Fruit fly (Drosophila melanogaster) whole organism, prepupa: Measurements from ENCODE around the gene CG5377.

Experiments used
- CG11902 ChIP-seq: fragments of 200-800 bp; sonication (Bioruptor generic); optimal IDR thresholded peaks from 3 replicates; lab custom pipeline; 2016; ENCODE audit warnings: missing biosample characterization, missing genetic modification characterization
- CG32006 ChIP-seq: fragments of 200-800 bp; sonication (Bioruptor generic); optimal IDR thresholded peaks from 3 replicates; lab custom pipeline; 2017; ENCODE audit warnings: missing biosample characterization, mild to moderate bottlenecking, missing genetic modification characterization
- CG34406 ChIP-seq: fragments of 200-800 bp; sonication (Bioruptor generic); optimal IDR thresholded peaks from 3 replicates; lab custom pipeline; 2016; ENCODE audit warnings: missing biosample characterization, missing genetic modification characterization
- CG3919 ChIP-seq: fragments of 200-800 bp; sonication (Bioruptor generic); optimal IDR thresholded peaks from 3 replicates; lab custom pipeline; 2016; ENCODE audit warnings: missing biosample characterization, missing genetic modification characterization
- CG6854 ChIP-seq: fragments of 200-800 bp; sonication (Bioruptor generic); optimal IDR thresholded peaks from 2 replicates; lab custom pipeline; 2017; ENCODE audit warnings: missing biosample characterization, mild to moderate bottlenecking, missing genetic modification characterization
- CG7368 ChIP-seq: fragments of 200-800 bp; sonication (Bioruptor generic); optimal IDR thresholded peaks from 3 replicates; lab custom pipeline; 2016; ENCODE audit warnings: missing biosample characterization, missing genetic modification characterization
- Gug ChIP-seq: fragments of 200-800 bp; sonication (Bioruptor generic); IDR thresholded peaks from 2 replicates; pipeline ENCODE4 v1.3.6; 2022; ENCODE audit warnings: missing biosample characterization, missing genetic modification characterization
- Hr39 ChIP-seq: fragments of 200-800 bp; sonication (Bioruptor generic); optimal IDR thresholded peaks from 2 replicates; lab custom pipeline; 2016; ENCODE audit warnings: missing biosample characterization, missing genetic modification characterization
- Lpt ChIP-seq: fragments of 200-800 bp; sonication (Bioruptor generic); optimal IDR thresholded peaks from 3 replicates; lab custom pipeline; 2016; ENCODE audit warnings: missing biosample characterization, missing genetic modification characterization
- dac ChIP-seq: fragments of 200-800 bp; sonication (Bioruptor generic); optimal IDR thresholded peaks from 2 replicates; lab custom pipeline; 2017; ENCODE audit warnings: missing biosample characterization, mild to moderate bottlenecking, missing genetic modification characterization
- dsx ChIP-seq: fragments of 200-800 bp; optimal IDR thresholded peaks from 3 replicates; lab custom pipeline; 2019; ENCODE audit warnings: missing biosample characterization, mild to moderate bottlenecking, missing genetic modification characterization, moderate library complexity; ENCODE audit not compliant: poor library complexity, severe bottlenecking
- vri ChIP-seq: fragments of 200-800 bp; sonication (Bioruptor generic); optimal IDR thresholded peaks from 3 replicates; lab custom pipeline; 2016; ENCODE audit warnings: missing biosample characterization, mild to moderate bottlenecking, missing genetic modification characterization

DNA sequence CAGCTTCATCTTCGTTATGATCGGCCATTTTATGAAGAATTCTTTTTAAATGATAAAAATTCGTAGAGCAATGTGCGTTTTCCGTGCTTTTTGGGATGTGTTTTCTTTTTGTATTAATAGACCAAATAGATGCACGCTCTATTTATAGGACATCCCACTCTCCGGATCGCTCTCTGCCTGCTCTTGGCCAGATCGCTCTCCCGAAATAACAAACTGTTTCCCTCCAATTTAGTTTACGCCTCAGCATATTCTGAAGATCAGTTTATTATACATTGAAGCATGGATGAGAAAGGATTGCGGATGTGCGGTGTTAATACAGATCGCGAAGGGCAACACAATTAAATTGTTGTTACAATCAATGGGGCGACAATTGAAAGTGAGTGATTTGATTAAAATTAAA, 20.9 kb upstream of the CG5377 start, which contains the start of gene CG5376:
- TF ChIP-seq Hr39 = no peak
- TF ChIP-seq CG3919 = no peak
- no peak for TF ChIP-seq CG7368 (GFP tag; lab: Kevin White, UChicago)
- TF ChIP-seq CG34406 (GFP tag; lab: Kevin White, UChicago) = no peak
- no peak for TF ChIP-seq dac (GFP tag; lab: Kevin White, UChicago)
- no peak for TF ChIP-seq Gug (GFP tag; lab: Robert Waterston, UW)
- no peak for TF ChIP-seq CG32006 (GFP tag; lab: Kevin White, UChicago)
- no peak for TF ChIP-seq CG6854 (GFP tag; lab: Kevin White, UChicago)
- no peak for TF ChIP-seq vri
- no peak for TF ChIP-seq CG11902 (GFP tag; lab: Kevin White, UChicago)
- TF ChIP-seq dsx = no peak
- TF ChIP-seq Lpt (GFP tag; lab: Kevin White, UChicago) = no peak
